Worm (Caenorhabditis elegans): ENCODE measurements around the gene R74.8.

The R74.8 gene

ce11 chrIII:4208210-4208609 lies 2.1 kb downstream of the R74.8 start:
- no peak for TF ChIP-seq K09A11.1 (tag; optimal IDR thresholded peaks at IDR 0.05; ENCODE audit: insufficient read depth)
- TF ChIP-seq ceh-22 (tag; optimal IDR thresholded peaks at IDR 0.05) = no peak
- no peak for TF ChIP-seq ets-4 (tag; optimal IDR thresholded peaks at IDR 0.05)
- TF ChIP-seq ceh-31 (tag; optimal IDR thresholded peaks at IDR 0.05) = peak; percentile 45
- TF ChIP-seq elt-4 (tag; optimal IDR thresholded peaks at IDR 0.05) = no peak

- no peak for TF ChIP-seq odd-2 (tag; optimal IDR thresholded peaks at IDR 0.05)
- TF ChIP-seq hlh-30 (tag; optimal IDR thresholded peaks at IDR 0.05; ENCODE audit: insufficient read depth) = no peak
- no peak for TF ChIP-seq ceh-2 (tag; optimal IDR thresholded peaks at IDR 0.05)
- no peak for TF ChIP-seq ref-2 (tag; optimal IDR thresholded peaks at IDR 0.05)
- TF ChIP-seq hlh-15 (tag; optimal IDR thresholded peaks at IDR 0.05) = no peak
- no peak for TF ChIP-seq syd-9 (tag; optimal IDR thresholded peaks at IDR 0.05)
Observed at ce11 chrIII:4209188-4209587, 3.1 kb downstream of the R74.8 start, which contains the start of gene phlp-2. phlp-2 (plus strand) TSS chrIII:4209488.

- TF ChIP-seq mec-3 (tag; optimal IDR thresholded peaks at IDR 0.05; ENCODE audit: borderline replicate concordance) (no peak), nfya-1 (tag; optimal IDR thresholded peaks at IDR 0.05) (peak; percentile 97)
Observed at ce11 chrIII:4210661-4211060, 4.6 kb downstream of the R74.8 start.

ce11 chrIII:4220864-4221263 lies 14.8 kb downstream of the R74.8 start:
- TF ChIP-seq gmeb-2 (tag; optimal IDR thresholded peaks at IDR 0.05) = no peak
- no peak for TF ChIP-seq hlh-15 (tag; optimal IDR thresholded peaks at IDR 0.05)
- no peak for TF ChIP-seq ztf-16 (tag; optimal IDR thresholded peaks at IDR 0.05)
- TF ChIP-seq madf-2 (tag; optimal IDR thresholded peaks at IDR 0.05) = no peak
- TF ChIP-seq fax-1 (tag; optimal IDR thresholded peaks at IDR 0.05) = no peak
- no peak for TF ChIP-seq ceh-31 (tag; optimal IDR thresholded peaks at IDR 0.05)
- no peak for TF ChIP-seq dmd-4 (tag; optimal IDR thresholded peaks at IDR 0.05; ENCODE audit: borderline replicate concordance)
- no peak for TF ChIP-seq ceh-18 (tag; optimal IDR thresholded peaks at IDR 0.05)
- TF ChIP-seq ceh-45 (GFP tag; IDR thresholded peaks at IDR 0.05) = no peak
- no peak for TF ChIP-seq Y22D7AL.16 (tag; optimal IDR thresholded peaks at IDR 0.05)
- TF ChIP-seq hlh-8 (tag; optimal IDR thresholded peaks at IDR 0.05) = no peak
- no peak for TF ChIP-seq fkh-6 (tag; optimal IDR thresholded peaks at IDR 0.05)
- TF ChIP-seq ceh-9 (tag; optimal IDR thresholded peaks at IDR 0.05) = no peak
- no peak for TF ChIP-seq dve-1 (tag; optimal IDR thresholded peaks at IDR 0.05)
- TF ChIP-seq ceh-24 (tag; optimal IDR thresholded peaks at IDR 0.05) = no peak

ce11 chrIII:4221527-4221926 lies 15.4 kb downstream of the R74.8 start:
- TF ChIP-seq nhr-232 (tag; optimal IDR thresholded peaks at IDR 0.05) (no peak), hlh-30 (tag; optimal IDR thresholded peaks at IDR 0.05; ENCODE audit: insufficient read depth) (no peak), tbx-7 (tag; optimal IDR thresholded peaks at IDR 0.05) (no peak), odd-2 (tag; optimal IDR thresholded peaks at IDR 0.05) (no peak), nhr-11 (tag; optimal IDR thresholded peaks at IDR 0.05) (no peak), pha-4 (tag; optimal IDR thresholded peaks at IDR 0.05) (no peak), rnt-1 (tag; optimal IDR thresholded peaks at IDR 0.05) (no peak), ttx-3 (tag; optimal IDR thresholded peaks at IDR 0.05) (no peak), K02D7.2 (tag; optimal IDR thresholded peaks at IDR 0.05) (no peak), hlh-13 (GFP tag; optimal IDR thresholded peaks at IDR 0.05) (no peak), hlh-15 (tag; optimal IDR thresholded peaks at IDR 0.05) (no peak), ceh-48 (tag; optimal IDR thresholded peaks at IDR 0.05) (no peak), F13H6.1 (tag; optimal IDR thresholded peaks at IDR 0.05) (no peak), K09A11.1 (tag; optimal IDR thresholded peaks at IDR 0.05; ENCODE audit: insufficient read depth) (no peak), pros-1 (tag; optimal IDR thresholded peaks at IDR 0.05) (no peak), C38D4.7 (GFP tag; optimal IDR thresholded peaks at IDR 0.05) (no peak), lin-11 (tag; optimal IDR thresholded peaks at IDR 0.05) (no peak), zip-5 (tag; optimal IDR thresholded peaks at IDR 0.05) (no peak), sox-2 (GFP tag; IDR thresholded peaks at IDR 0.05) (no peak)
